Worm (Caenorhabditis elegans): ENCODE measurements around the gene suds-3.

DNA sequence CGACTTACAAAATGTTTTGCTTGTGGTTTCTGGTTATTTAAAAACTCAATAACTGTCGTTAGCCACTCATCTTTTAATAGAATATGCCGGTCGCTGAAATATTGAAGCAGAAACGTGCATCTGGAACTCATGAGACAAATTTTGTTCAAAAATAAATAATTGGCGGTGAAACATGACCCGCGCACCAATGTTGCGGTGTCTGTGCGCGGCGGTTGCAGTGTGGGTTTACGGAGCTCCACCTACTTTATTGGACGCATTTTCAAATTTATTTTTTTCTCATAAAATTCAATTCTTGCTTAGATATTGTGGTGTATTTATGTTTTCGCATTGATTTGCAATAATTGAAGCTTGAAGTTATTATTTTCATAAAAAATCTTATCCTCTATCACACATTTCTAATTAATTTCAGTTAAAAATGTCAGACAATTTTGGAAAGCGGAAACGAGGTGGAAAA lies at the start of gene suds-3, which contains the start of gene rmh-2:
- TF ChIP-seq scrt-1 (GFP tag; IDR thresholded peaks at IDR 0.05) = no peak
- TF ChIP-seq hmbx-1 (tag; optimal IDR thresholded peaks at IDR 0.05) = no peak
- no peak for TF ChIP-seq ama-1 (optimal IDR thresholded peaks at IDR 0.05)
- TF ChIP-seq ceh-13 (GFP tag; optimal IDR thresholded peaks at IDR 0.05) = no peak
- no peak for TF ChIP-seq hnd-1 (tag; optimal IDR thresholded peaks at IDR 0.05)
- TF ChIP-seq F13C5.2 (tag; optimal IDR thresholded peaks at IDR 0.05) = no peak
- no peak for TF ChIP-seq pes-1 (GFP tag; IDR thresholded peaks at IDR 0.05)
- no peak for TF ChIP-seq flt-1 (GFP tag; IDR thresholded peaks at IDR 0.05)
- TF ChIP-seq aly-1 (tag; optimal IDR thresholded peaks at IDR 0.05) = no peak
- no peak for TF ChIP-seq tbx-11 (GFP tag; IDR thresholded peaks at IDR 0.05)
- no peak for TF ChIP-seq ceh-36 (tag; optimal IDR thresholded peaks at IDR 0.05)
- no peak for TF ChIP-seq tbx-37 (GFP tag; conservative IDR thresholded peaks at IDR 0.05)
